Fruit fly (Drosophila melanogaster): ENCODE results near the gene Tak1.

Tak1 gene

DNA sequence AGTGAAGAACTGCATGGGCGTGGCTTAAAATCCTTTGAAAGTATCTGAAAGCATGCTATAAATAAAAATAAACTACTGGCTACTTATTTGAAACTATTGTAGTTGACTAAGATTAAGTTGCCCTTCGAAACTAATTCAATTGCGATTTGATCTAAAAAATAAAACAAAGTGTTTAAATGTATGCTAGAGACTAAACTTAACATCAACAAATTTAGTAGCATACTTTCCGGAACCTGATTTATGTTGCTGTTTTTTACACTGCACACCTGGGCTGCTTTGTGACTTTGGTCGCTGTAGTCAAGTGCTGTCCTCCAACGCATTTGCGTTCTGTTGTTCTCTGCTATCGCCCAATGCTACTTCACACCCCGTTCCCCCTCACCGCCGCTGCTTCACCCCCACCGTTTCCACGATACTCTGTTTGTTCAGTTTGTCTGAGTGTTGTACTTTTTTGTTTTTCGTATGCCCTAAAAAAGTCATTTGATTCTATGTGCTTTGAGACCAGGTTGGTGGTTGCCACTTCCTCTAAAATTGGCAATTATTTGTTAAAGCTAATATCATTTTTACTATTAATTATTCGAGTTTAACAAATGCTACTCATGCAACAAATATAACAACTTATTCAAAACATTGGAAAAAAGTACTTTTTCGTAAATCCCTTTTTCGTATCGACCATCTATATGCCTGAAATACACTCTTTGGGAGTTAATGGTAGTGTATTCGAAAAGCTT, 21.8 kb downstream of the Tak1 start (continued):
- TF ChIP-seq CG14050 (GFP tag; IDR thresholded peaks at IDR 0.05) (no peak), CG12391 (tag; optimal IDR thresholded peaks at IDR 0.05) (peak; percentile 29), CG4360 (GFP tag; IDR thresholded peaks at IDR 0.05) (no peak), cad (GFP tag; optimal IDR thresholded peaks at IDR 0.05) (no peak), Hr3 (GFP tag; optimal IDR thresholded peaks at IDR 0.05) (peak; percentile 9), caup (GFP tag; optimal IDR thresholded peaks at IDR 0.05; ENCODE audit: severe bottlenecking) (peak; percentile 30), CG14441 (GFP tag; IDR thresholded peaks at IDR 0.05) (peak; percentile 35; the same call in 1 of the 2 replicates), CG34376 (GFP tag; optimal IDR thresholded peaks at IDR 0.05) (peak; percentile 53), hkb (optimal IDR thresholded peaks at IDR 0.05) (no peak), hkb (GFP tag; IDR thresholded peaks at IDR 0.05) (0 out of 2 replicates have a peak, but pooled peaks have one; percentile 40), hth (optimal IDR thresholded peaks at IDR 0.05) (no peak), Hey (tag; optimal IDR thresholded peaks at IDR 0.05) (no peak), fd96Cb (tag; optimal IDR thresholded peaks at IDR 0.05) (peak; percentile 34), cg (GFP tag; optimal IDR thresholded peaks at IDR 0.05) (no peak), Dip2 (GFP tag; IDR thresholded peaks at IDR 0.05) (no peak), CG6854 (GFP tag; optimal IDR thresholded peaks at IDR 0.05) (peak; percentile 40), CG9437 (GFP tag; optimal IDR thresholded peaks at IDR 0.05) (peak; percentile 49), lilli (GFP tag; optimal IDR thresholded peaks at IDR 0.05) (peak; percentile 10), CkIIα-i1 (GFP tag; IDR thresholded peaks at IDR 0.05) (no peak), Dad (GFP tag; optimal IDR thresholded peaks at IDR 0.05) (no peak), Dll (GFP tag; IDR thresholded peaks at IDR 0.05; ENCODE audit: partially characterized antibody) (no peak), oc (tag; optimal IDR thresholded peaks at IDR 0.05) (no peak), slou (GFP tag; optimal IDR thresholded peaks at IDR 0.05) (no peak), CG11504 (tag; optimal IDR thresholded peaks at IDR 0.05) (peak; percentile 68), tio (GFP tag; optimal IDR thresholded peaks at IDR 0.05) (no peak), zen2 (GFP tag; IDR thresholded peaks at IDR 0.05; ENCODE audit: partially characterized antibody) (no peak), CG17359 (tag; optimal IDR thresholded peaks at IDR 0.05) (peak; percentile 42), Deaf1 (tag; optimal IDR thresholded peaks at IDR 0.05) (peak; percentile 21), CG16863 (GFP tag; optimal IDR thresholded peaks at IDR 0.05) (no peak), Sox100B (GFP tag; optimal IDR thresholded peaks at IDR 0.05) (peak; percentile 38), Bteb2 (GFP tag; optimal IDR thresholded peaks at IDR 0.05) (no peak), Blimp-1 (GFP tag; optimal IDR thresholded peaks at IDR 0.05) (peak; percentile 50), Hand (GFP tag; optimal IDR thresholded peaks at IDR 0.05) (peak; percentile 58), HLH54F (GFP tag; optimal IDR thresholded peaks at IDR 0.05) (peak; percentile 26), CG8924 (tag; optimal IDR thresholded peaks at IDR 0.05) (peak; percentile 55), dpn (GFP tag; optimal IDR thresholded peaks at IDR 0.05) (peak in 1 of 2 experiments; percentile 5), nau (GFP tag; optimal IDR thresholded peaks at IDR 0.05) (no peak), Myb (GFP tag; optimal IDR thresholded peaks at IDR 0.05) (no peak), CG1233 (GFP tag; optimal IDR thresholded peaks at IDR 0.05) (peak; percentile 42), mld (GFP tag; IDR thresholded peaks at IDR 0.05; ENCODE audit: partially characterized antibody) (no peak), Dp (GFP tag; optimal IDR thresholded peaks at IDR 0.05) (no peak), CG6689 (GFP tag; IDR thresholded peaks at IDR 0.05) (peak; percentile 56), CG2678 (tag; optimal IDR thresholded peaks at IDR 0.05) (peak; percentile 72), CG10147 (GFP tag; optimal IDR thresholded peaks at IDR 0.05) (peak; percentile 42), CG3163 (GFP tag; optimal IDR thresholded peaks at IDR 0.05) (no peak), CG17328 (GFP tag; IDR thresholded peaks at IDR 0.05) (no peak), zf30C (GFP tag; optimal IDR thresholded peaks at IDR 0.05) (no peak), insv (GFP tag; optimal IDR thresholded peaks at IDR 0.05) (no peak), CG10274 (GFP tag; optimal IDR thresholded peaks at IDR 0.05) (peak; percentile 1), CG4854 (GFP tag; optimal IDR thresholded peaks at IDR 0.05) (no peak)
